Fruit fly (Drosophila melanogaster): ENCODE data around the gene comt.

Gene comt

dm6 chrX:13277580-13278467 is 19.0 kb downstream of the comt start (continued):
- TF ChIP-seq Dfd (GFP tag; optimal IDR thresholded peaks at IDR 0.05) (peak in 1 of 2 experiments; percentile 61), usp (GFP tag; optimal IDR thresholded peaks at IDR 0.05) (no peak), Nf-YA (GFP tag; IDR thresholded peaks at IDR 0.05) (no peak), Hmx (GFP tag; optimal IDR thresholded peaks at IDR 0.05) (no peak), Pdp1 (GFP tag; optimal IDR thresholded peaks at IDR 0.05) (no peak), dpn (GFP tag; optimal IDR thresholded peaks at IDR 0.05) (peak; percentile 17 to 30), BtbVII (GFP tag; optimal IDR thresholded peaks at IDR 0.05) (no peak), tin (GFP tag; optimal IDR thresholded peaks at IDR 0.05) (no peak), CG14667 (GFP tag; IDR thresholded peaks at IDR 0.05) (no peak), CG2120 (GFP tag; optimal IDR thresholded peaks at IDR 0.05) (no peak), dan (GFP tag; IDR thresholded peaks at IDR 0.05) (no peak), bigmax (GFP tag; optimal IDR thresholded peaks at IDR 0.05) (no peak), Mad (GFP tag; optimal IDR thresholded peaks at IDR 0.05) (no peak), Doc3 (GFP tag; IDR thresholded peaks at IDR 0.05; ENCODE audit: partially characterized antibody) (no peak), Antp (GFP tag; optimal IDR thresholded peaks at IDR 0.05) (no peak), Hr3 (GFP tag; optimal IDR thresholded peaks at IDR 0.05) (no peak), Oli (tag; optimal IDR thresholded peaks at IDR 0.05) (peak; percentile 17), knrl (GFP tag; IDR thresholded peaks at IDR 0.05; ENCODE audit: partially characterized antibody) (no peak), CG34422 (GFP tag; IDR thresholded peaks at IDR 0.05) (0 out of 3 replicates have a peak, but pooled peaks have one; percentile 25), fru (optimal IDR thresholded peaks at IDR 0.05) (no peak), slbo (GFP tag; IDR thresholded peaks at IDR 0.05) (peak; percentile 60; the same call in 1 of the 2 replicates), MBD-R2 (GFP tag; IDR thresholded peaks at IDR 0.05) (no peak), org-1 (GFP tag; optimal IDR thresholded peaks at IDR 0.05) (no peak), gce (GFP tag; IDR thresholded peaks at IDR 0.05) (no peak), esg (GFP tag; conservative IDR thresholded peaks at IDR 0.05) (no peak), Oaz (GFP tag; IDR thresholded peaks at IDR 0.05) (no peak), CG2202 (tag; optimal IDR thresholded peaks at IDR 0.05) (no peak), wor (GFP tag; IDR thresholded peaks at IDR 0.05) (no peak), lilli (GFP tag; optimal IDR thresholded peaks at IDR 0.05) (no peak), CG3281 (GFP tag; optimal IDR thresholded peaks at IDR 0.05) (no peak), mld (GFP tag; IDR thresholded peaks at IDR 0.05; ENCODE audit: partially characterized antibody) (no peak), Atf-2 (GFP tag; optimal IDR thresholded peaks at IDR 0.05) (no peak), CG10274 (GFP tag; optimal IDR thresholded peaks at IDR 0.05) (peak; percentile 81), psq (GFP tag; optimal IDR thresholded peaks at IDR 0.05) (no peak), CG7556 (GFP tag; optimal IDR thresholded peaks at IDR 0.05) (no peak), vnd (GFP tag; IDR thresholded peaks at IDR 0.05; ENCODE audit: partially characterized antibody) (no peak), bbx (GFP tag; IDR thresholded peaks at IDR 0.05; ENCODE audit: partially characterized antibody) (0 out of 2 replicates have a peak, but pooled peaks have one; percentile 11), ase (GFP tag; IDR thresholded peaks at IDR 0.05) (no peak), h (optimal IDR thresholded peaks at IDR 0.05) (no peak), CG2712 (tag; optimal IDR thresholded peaks at IDR 0.05) (peak; percentile 47), Abd-B (GFP tag; optimal IDR thresholded peaks at IDR 0.05) (no peak), Sox100B (GFP tag; optimal IDR thresholded peaks at IDR 0.05) (no peak), CG12071 (GFP tag; optimal IDR thresholded peaks at IDR 0.05) (no peak), caup (GFP tag; optimal IDR thresholded peaks at IDR 0.05; ENCODE audit: severe bottlenecking) (no peak), Stat92E (GFP tag; optimal IDR thresholded peaks at IDR 0.05) (no peak), Blimp-1 (GFP tag; optimal IDR thresholded peaks at IDR 0.05) (no peak), pfk (GFP tag; optimal IDR thresholded peaks at IDR 0.05) (no peak), grau (tag; optimal IDR thresholded peaks at IDR 0.05) (peak; percentile 49), CG11696 (GFP tag; IDR thresholded peaks at IDR 0.05) (peak; percentile 96)
